Worm (Caenorhabditis elegans) whole organism, L4/young adult: ENCODE results near the gene Y43F8B.18.

Experiments used
- W03F9.2 ChIP-seq: fragments of 150-350 bp; optimal IDR thresholded peaks from 2 replicates; lab custom pipeline; 2014; ENCODE audit warnings: missing biosample characterization, missing genetic modification characterization
- dao-5 ChIP-seq: sonication (generic microtip); optimal IDR thresholded peaks from 2 replicates; lab custom pipeline; 2016; ENCODE audit warnings: missing genotype, missing genetic modification characterization, moderate library complexity, missing compliant biosample characterization
- him-1 ChIP-seq: sonication (generic microtip); optimal IDR thresholded peaks from 2 replicates; lab custom pipeline; 2016; ENCODE audit warnings: missing genotype, missing genetic modification reagents, missing genetic modification characterization, missing compliant biosample characterization

DNA sequence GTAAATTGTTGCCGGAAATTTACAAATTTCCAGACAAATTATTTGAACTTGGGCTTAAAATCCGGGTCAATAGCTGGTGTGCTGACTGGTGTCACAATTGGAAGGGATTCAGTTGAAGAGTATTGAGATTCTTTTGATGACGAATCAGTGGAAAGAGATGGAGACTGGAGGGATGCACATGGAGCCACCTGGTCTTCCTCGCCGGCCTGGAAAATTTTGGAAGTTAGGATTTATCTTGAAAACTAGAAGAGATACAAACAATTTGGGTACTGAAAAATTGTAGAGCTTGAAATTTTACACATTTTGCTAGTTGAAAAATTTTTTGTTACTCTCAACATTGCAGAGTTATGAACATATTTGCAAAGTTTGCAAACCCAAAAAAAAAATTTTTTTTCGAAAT lies 34.3 kb downstream of the Y43F8B.18 start:
- TF ChIP-seq dao-5 (tag; lab: Kevin White, UChicago) (no peak), him-1 (tag; lab: Kevin White, UChicago) (no peak), W03F9.2 (tag; lab: Kevin White, UChicago) (no peak)
